Fruit fly (Drosophila melanogaster) whole organism, embryonic: ENCODE measurements around the gene NitFhit.

ENCODE experiments used
- BEAF-32 ChIP-seq: fragments of 200-800 bp; sonication (Bioruptor generic); optimal IDR thresholded peaks from 3 replicates; lab custom pipeline; 2017; ENCODE audit warnings: missing biosample characterization, missing genetic modification characterization, mild to moderate bottlenecking, moderate library complexity, missing genetic modification reagents
- CG10959 ChIP-seq: fragments of 200-800 bp; sonication (Bioruptor generic); IDR thresholded peaks from 2 replicates; pipeline ENCODE4 v1.3.6; 2022; ENCODE audit warnings: missing biosample characterization, missing genetic modification characterization
- CG10979 ChIP-seq: fragments of 200-800 bp; sonication (Bioruptor generic); optimal IDR thresholded peaks from 2 replicates; lab custom pipeline; 2018; ENCODE audit warnings: missing biosample characterization, mild to moderate bottlenecking, missing genetic modification characterization, moderate library complexity
- CG11093 ChIP-seq: fragments of 200-800 bp; sonication (Bioruptor generic); IDR thresholded peaks from 3 replicates; pipeline ENCODE4 v1.3.6; 2022; ENCODE audit warnings: missing biosample characterization, missing genetic modification characterization
- CG11398 ChIP-seq: fragments of 200-800 bp; sonication (Bioruptor generic); optimal IDR thresholded peaks from 2 replicates; lab custom pipeline; 2016; ENCODE audit warnings: missing biosample characterization, missing genetic modification characterization
- CG14710 ChIP-seq: fragments of 200-800 bp; sonication (Bioruptor generic); optimal IDR thresholded peaks from 3 replicates; lab custom pipeline; 2019; ENCODE audit warnings: missing biosample characterization, mild to moderate bottlenecking, missing genetic modification characterization, moderate library complexity
- CG14965 ChIP-seq: fragments of 200-800 bp; sonication (Bioruptor generic); optimal IDR thresholded peaks from 2 replicates; lab custom pipeline; 2016; ENCODE audit warnings: missing biosample characterization, missing genetic modification characterization, borderline replicate concordance
- CG15073 ChIP-seq: fragments of 200-800 bp; sonication (Bioruptor generic); optimal IDR thresholded peaks from 2 replicates; lab custom pipeline; 2016; ENCODE audit warnings: missing biosample characterization, missing genetic modification characterization
- CG17568 ChIP-seq: fragments of 200-800 bp; sonication (Bioruptor generic); optimal IDR thresholded peaks from 2 replicates; lab custom pipeline; 2018; ENCODE audit warnings: missing biosample characterization, mild to moderate bottlenecking, missing genetic modification characterization, moderate library complexity
- CG1792 ChIP-seq: fragments of 200-800 bp; sonication (Bioruptor generic); optimal IDR thresholded peaks from 2 replicates; lab custom pipeline; 2016; ENCODE audit warnings: missing biosample characterization, missing genetic modification characterization
- CG18262 ChIP-seq: fragments of 200-800 bp; optimal IDR thresholded peaks from 3 replicates; lab custom pipeline; 2019; ENCODE audit warnings: missing biosample characterization, mild to moderate bottlenecking, missing genetic modification characterization, moderate library complexity
- CG1832 ChIP-seq: fragments of 200-800 bp; sonication (Bioruptor generic); optimal IDR thresholded peaks from 2 replicates; lab custom pipeline; 2017; ENCODE audit warnings: missing biosample characterization, mild to moderate bottlenecking, missing genetic modification characterization, inconsistent platforms
- CG2199 ChIP-seq: fragments of 200-800 bp; sonication (Bioruptor generic); IDR thresholded peaks from 3 replicates; pipeline ENCODE4 v1.3.6; 2022; ENCODE audit warnings: missing biosample characterization, missing genetic modification characterization
- CG2712 ChIP-seq: fragments of 200-800 bp; optimal IDR thresholded peaks from 3 replicates; lab custom pipeline; 2019; ENCODE audit warnings: missing biosample characterization, mild to moderate bottlenecking, missing genetic modification characterization, moderate library complexity
- CG31441 ChIP-seq: fragments of 200-800 bp; sonication (Bioruptor generic); IDR thresholded peaks from 2 replicates; pipeline ENCODE4 v1.3.6; 2022; ENCODE audit warnings: missing biosample characterization, missing genetic modification characterization
- CG3995 ChIP-seq: fragments of 200-800 bp; sonication (Bioruptor generic); optimal IDR thresholded peaks from 3 replicates; lab custom pipeline; 2016; ENCODE audit warnings: missing biosample characterization, missing genetic modification characterization
- CG4424 ChIP-seq: fragments of 200-800 bp; sonication (Bioruptor generic); optimal IDR thresholded peaks from 3 replicates; lab custom pipeline; 2016; ENCODE audit warnings: missing biosample characterization, missing genetic modification characterization
- CG4854 ChIP-seq: fragments of 200-800 bp; sonication (Bioruptor generic); optimal IDR thresholded peaks from 2 replicates; lab custom pipeline; 2016; ENCODE audit warnings: missing biosample characterization, missing genetic modification characterization, inconsistent platforms
- CG5245 ChIP-seq: fragments of 200-800 bp; sonication (Bioruptor generic); optimal IDR thresholded peaks from 3 replicates; lab custom pipeline; 2016; ENCODE audit warnings: missing biosample characterization, missing genetic modification characterization
- CG6813 ChIP-seq: fragments of 200-800 bp; sonication (Bioruptor generic); optimal IDR thresholded peaks from 2 replicates; lab custom pipeline; 2017; ENCODE audit warnings: missing biosample characterization, missing genetic modification characterization, mild to moderate bottlenecking, moderate library complexity, missing genetic modification reagents
- CG8359 ChIP-seq: fragments of 200-800 bp; sonication (Bioruptor generic); optimal IDR thresholded peaks from 2 replicates; lab custom pipeline; 2017; ENCODE audit warnings: missing biosample characterization, mild to moderate bottlenecking, missing genetic modification characterization, borderline replicate concordance
- Chrac-16 ChIP-seq: fragments of 200-800 bp; sonication (Bioruptor generic); optimal IDR thresholded peaks from 3 replicates; lab custom pipeline; 2016; ENCODE audit warnings: missing biosample characterization, missing genetic modification characterization
- CkIIα-i1 ChIP-seq: fragments of 200-800 bp; sonication (Bioruptor generic); IDR thresholded peaks from 2 replicates; pipeline ENCODE4 v1.3.6; 2022; ENCODE audit warnings: missing biosample characterization, missing genetic modification characterization
- D ChIP-seq, 2 experiments: fragments of 200-800 bp in 1 of 2; fragments of >200 bp in 1 of 2; sonication (Bioruptor generic) in 1 of 2; optimal IDR thresholded peaks; 2 replicates in 1 of 2; 3 replicates in 1 of 2; lab custom pipeline; 2017; ENCODE audit warnings: mild to moderate bottlenecking in 1 of 2, missing biosample characterization in 1 of 2, missing genetic modification characterization in 1 of 2, missing genetic modification reagents in 1 of 2
- Dip3 ChIP-seq: fragments of 200-800 bp; sonication (Bioruptor generic); optimal IDR thresholded peaks from 3 replicates; lab custom pipeline; 2016; ENCODE audit warnings: missing biosample characterization, missing genetic modification characterization
- Doc3 ChIP-seq: fragments of 200-800 bp; sonication (Bioruptor generic); IDR thresholded peaks from 3 replicates; pipeline ENCODE4 v1.3.6; 2022; ENCODE audit warnings: missing biosample characterization, missing genetic modification characterization; ENCODE audit not compliant: partially characterized antibody
- Gsc ChIP-seq: fragments of 200-800 bp; sonication (Bioruptor generic); IDR thresholded peaks from 2 replicates; pipeline ENCODE4 v1.3.6; 2022; ENCODE audit warnings: missing biosample characterization, missing genetic modification characterization
- H2.0 ChIP-seq: fragments of 200-800 bp; sonication (Bioruptor generic); IDR thresholded peaks from 2 replicates; pipeline ENCODE4 v1.3.6; 2022; ENCODE audit warnings: missing biosample characterization, missing genetic modification characterization
- Hr39 ChIP-seq: fragments of >200 bp; optimal IDR thresholded peaks from 2 replicates; lab custom pipeline; 2017
- MESR4 ChIP-seq: fragments of 200-800 bp; sonication (Bioruptor generic); optimal IDR thresholded peaks from 2 replicates; lab custom pipeline; 2018; ENCODE audit warnings: missing biosample characterization, mild to moderate bottlenecking, missing genetic modification characterization, moderate library complexity
- NFAT ChIP-seq: fragments of 200-800 bp; sonication (Bioruptor generic); IDR thresholded peaks from 2 replicates; pipeline ENCODE4 v1.3.6; 2022; ENCODE audit warnings: missing biosample characterization, missing genetic modification characterization
- Scr ChIP-seq: fragments of 200-800 bp; sonication (Bioruptor generic); IDR thresholded peaks from 2 replicates; pipeline ENCODE4 v1.3.6; 2022; ENCODE audit warnings: missing biosample characterization, missing genetic modification characterization; ENCODE audit not compliant: partially characterized antibody
- Sry-β ChIP-seq: fragments of 200-800 bp; sonication (Bioruptor generic); optimal IDR thresholded peaks from 2 replicates; lab custom pipeline; 2018; ENCODE audit warnings: missing biosample characterization, mild to moderate bottlenecking, missing genetic modification characterization, moderate library complexity
- crc ChIP-seq: fragments of 200-800 bp; sonication (Bioruptor generic); optimal IDR thresholded peaks from 2 replicates; lab custom pipeline; 2016; ENCODE audit warnings: missing biosample characterization, missing genetic modification characterization
- crp ChIP-seq, 2 experiments: fragments of 200-800 bp; sonication (Bioruptor generic); optimal IDR thresholded peaks; 2 replicates in 1 of 2; 3 replicates in 1 of 2; lab custom pipeline; 2017; ENCODE audit warnings: missing biosample characterization in 2 of 2, missing genetic modification characterization in 2 of 2, mild to moderate bottlenecking in 1 of 2, moderate library complexity in 1 of 2
- ewg ChIP-seq: fragments of 200-800 bp; sonication (Bioruptor generic); optimal IDR thresholded peaks from 3 replicates; lab custom pipeline; 2017; ENCODE audit warnings: mild to moderate bottlenecking, missing biosample characterization, missing genetic modification reagents, missing genetic modification characterization
- gfzf ChIP-seq: fragments of 200-800 bp; sonication (Bioruptor generic); optimal IDR thresholded peaks from 2 replicates; lab custom pipeline; 2016; ENCODE audit warnings: missing biosample characterization, mild to moderate bottlenecking, missing genetic modification characterization, moderate library complexity
- gsb-n ChIP-seq: fragments of 200-800 bp; sonication (Bioruptor generic); optimal IDR thresholded peaks from 3 replicates; lab custom pipeline; 2018; ENCODE audit warnings: missing biosample characterization, mild to moderate bottlenecking, missing genetic modification characterization
- hb ChIP-seq: fragments of 200-800 bp; sonication (Bioruptor generic); IDR thresholded peaks from 3 replicates; pipeline ENCODE4 v1.3.6; 2022; ENCODE audit warnings: missing biosample characterization, missing genetic modification characterization; ENCODE audit not compliant: partially characterized antibody
- hbn ChIP-seq: fragments of 200-800 bp; sonication (Bioruptor generic); IDR thresholded peaks from 2 replicates; pipeline ENCODE4 v1.3.6; 2022; ENCODE audit warnings: missing biosample characterization, missing genetic modification characterization; ENCODE audit not compliant: partially characterized antibody
- inv ChIP-seq: fragments of 200-800 bp; sonication (Bioruptor generic); IDR thresholded peaks from 2 replicates; pipeline ENCODE4 v1.3.6; 2022; ENCODE audit warnings: missing biosample characterization, missing genetic modification characterization; ENCODE audit not compliant: partially characterized antibody
- lola ChIP-seq, 3 experiments: fragments of >200 bp in 2 of 3; fragments of 200-800 bp in 1 of 3; sonication (Bioruptor generic) in 1 of 3; optimal IDR thresholded peaks; 2 replicates each; lab custom pipeline; 2017 to 2019; ENCODE audit warnings: missing biosample characterization in 3 of 3, missing genetic modification characterization in 3 of 3, mild to moderate bottlenecking in 1 of 3, moderate library complexity in 1 of 3
- luna ChIP-seq: fragments of 200-800 bp; sonication (Bioruptor generic); optimal IDR thresholded peaks from 2 replicates; lab custom pipeline; 2016; ENCODE audit warnings: missing biosample characterization, missing genetic modification characterization
- mld ChIP-seq: fragments of 200-800 bp; sonication (Bioruptor generic); IDR thresholded peaks from 3 replicates; pipeline ENCODE4 v1.3.6; 2022; ENCODE audit warnings: missing biosample characterization, missing genetic modification characterization; ENCODE audit not compliant: partially characterized antibody
- nerfin-1 ChIP-seq: fragments of 200-800 bp; sonication (Bioruptor generic); optimal IDR thresholded peaks from 3 replicates; lab custom pipeline; 2019; ENCODE audit warnings: missing biosample characterization, mild to moderate bottlenecking, missing genetic modification characterization, moderate library complexity
- ro ChIP-seq: fragments of 200-800 bp; sonication (Bioruptor generic); IDR thresholded peaks from 2 replicates; pipeline ENCODE4 v1.3.6; 2022; ENCODE audit warnings: missing biosample characterization, missing genetic modification characterization
- slbo ChIP-seq: fragments of 200-800 bp; sonication (Bioruptor generic); IDR thresholded peaks from 2 replicates; pipeline ENCODE4 v1.3.6; 2022; ENCODE audit warnings: missing biosample characterization, missing genetic modification characterization
- vvl ChIP-seq: fragments of 200-800 bp; sonication (Bioruptor generic); IDR thresholded peaks from 2 replicates; pipeline ENCODE4 v1.3.6; 2022; ENCODE audit warnings: missing biosample characterization, missing genetic modification characterization
- z ChIP-seq: fragments of 200-800 bp; sonication (Bioruptor generic); IDR thresholded peaks from 3 replicates; pipeline ENCODE4 v1.3.6; 2022; ENCODE audit warnings: missing biosample characterization, missing genetic modification characterization
- zfh1 ChIP-seq: fragments of 200-800 bp; sonication (Bioruptor generic); IDR thresholded peaks from 3 replicates; pipeline ENCODE4 v1.3.6; 2022; ENCODE audit warnings: missing biosample characterization, missing genetic modification characterization

The NitFhit gene

dm6 chr3L:175949-176348 lies 27.6 kb upstream of the NitFhit start, which contains the start of gene CG7049 (continued):
- TF ChIP-seq CG10979 (tag; lab: Kevin White, UChicago) (no peak), CkIIα-i1 (GFP tag; lab: Robert Waterston, UW) (no peak), z (GFP tag; lab: Robert Waterston, UW) (no peak), crc (GFP tag; lab: Kevin White, UChicago) (no peak), crp (GFP tag; optimal IDR thresholded peaks at IDR 0.05; lab: Kevin White, UChicago) (no peak), lola (GFP tag; optimal IDR thresholded peaks at IDR 0.05; lab: Kevin White, UChicago) (peak in 1 of 3 experiments; percentile 23), slbo (GFP tag; lab: Robert Waterston, UW) (no peak), gfzf (GFP tag; lab: Kevin White, UChicago) (peak; percentile 72), CG4854 (GFP tag; lab: Kevin White, UChicago) (no peak), CG11093 (GFP tag; lab: Robert Waterston, UW) (no peak), Hr39 (lab: Kevin White, UChicago) (no peak), Dip3 (GFP tag; lab: Kevin White, UChicago) (no peak), CG14710 (tag; lab: Kevin White, UChicago) (peak; percentile 29), hbn (GFP tag; lab: Robert Waterston, UW) (no peak), hb (GFP tag; lab: Robert Waterston, UW) (no peak), Gsc (GFP tag; lab: Robert Waterston, UW) (no peak), vvl (peak; percentile 33; the same call in 1 of the 2 replicates), luna (GFP tag; lab: Kevin White, UChicago) (no peak), Scr (GFP tag; lab: Robert Waterston, UW) (no peak), BEAF-32 (peak; percentile 9), CG2199 (GFP tag; lab: Robert Waterston, UW) (no peak), CG10959 (GFP tag; lab: Robert Waterston, UW) (no peak), NFAT (no peak), CG2712 (tag; lab: Kevin White, UChicago) (no peak), CG14965 (no peak), CG15073 (GFP tag; lab: Kevin White, UChicago) (no peak), inv (GFP tag; lab: Robert Waterston, UW) (no peak), CG8359 (GFP tag; lab: Kevin White, UChicago) (no peak), CG18262 (tag; lab: Kevin White, UChicago) (no peak), MESR4 (GFP tag; lab: Kevin White, UChicago) (peak; percentile 63), Chrac-16 (GFP tag; lab: Kevin White, UChicago) (no peak), Sry-β (no peak), ro (GFP tag; lab: Robert Waterston, UW) (no peak), mld (GFP tag; lab: Robert Waterston, UW) (no peak), CG31441 (GFP tag; lab: Robert Waterston, UW) (no peak), zfh1 (GFP tag; lab: Robert Waterston, UW) (no peak), H2.0 (no peak), Doc3 (GFP tag; lab: Robert Waterston, UW) (no peak), ewg (GFP tag; lab: Kevin White, UChicago) (no peak), CG3995 (peak; percentile 79), CG6813 (GFP tag; lab: Kevin White, UChicago) (no peak), nerfin-1 (tag; lab: Kevin White, UChicago) (no peak), CG11398 (GFP tag; lab: Kevin White, UChicago) (no peak), D (optimal IDR thresholded peaks at IDR 0.05; lab: Kevin White, UChicago) (no peak), D (GFP tag; optimal IDR thresholded peaks at IDR 0.05; lab: Kevin White, UChicago) (no peak), gsb-n (tag; lab: Kevin White, UChicago) (no peak), CG17568 (GFP tag; lab: Kevin White, UChicago) (no peak), CG5245 (GFP tag; lab: Kevin White, UChicago) (no peak), CG1832 (GFP tag; lab: Kevin White, UChicago) (no peak), CG4424 (GFP tag; lab: Kevin White, UChicago) (peak; percentile 5), CG1792 (GFP tag; lab: Kevin White, UChicago) (no peak)
